Worm (Caenorhabditis elegans) whole organism, late embryonic: Measurements from ENCODE around the gene B0222.1.

ENCODE experiments used
- C08G9.2 ChIP-seq: sonication (generic microtip); optimal IDR thresholded peaks from 2 replicates; lab custom pipeline; 2016; ENCODE audit warnings: mild to moderate bottlenecking, missing genetic modification characterization, moderate library complexity, missing compliant biosample characterization
- K09A11.1 ChIP-seq: sonication (generic microtip); optimal IDR thresholded peaks from 2 replicates; lab custom pipeline; 2017; ENCODE audit warnings: antibody characterized with exemption, mild to moderate bottlenecking, missing genetic modification characterization, missing compliant biosample characterization; ENCODE audit not compliant: insufficient read depth
- ahr-1 ChIP-seq: sonication (generic microtip); optimal IDR thresholded peaks from 2 replicates; lab custom pipeline; 2016; ENCODE audit warnings: missing genetic modification characterization, missing compliant biosample characterization
- ceh-14 ChIP-seq: sonication (generic microtip); optimal IDR thresholded peaks from 2 replicates; lab custom pipeline; 2016; ENCODE audit warnings: missing genotype, missing genetic modification characterization, missing compliant biosample characterization
- ceh-18 ChIP-seq: sonication (generic microtip); optimal IDR thresholded peaks from 2 replicates; lab custom pipeline; 2016; ENCODE audit warnings: missing genetic modification characterization, missing compliant biosample characterization
- ceh-19 ChIP-seq: fragments of 200-800 bp; sonication (Bioruptor generic); optimal IDR thresholded peaks from 2 replicates; lab custom pipeline; 2018; ENCODE audit warnings: mild to moderate bottlenecking, missing genetic modification characterization, missing compliant biosample characterization
- ceh-2 ChIP-seq: sonication (generic microtip); optimal IDR thresholded peaks from 2 replicates; lab custom pipeline; 2016; ENCODE audit warnings: missing genotype, missing genetic modification characterization, missing compliant biosample characterization
- ceh-24 ChIP-seq: sonication (generic microtip); optimal IDR thresholded peaks from 2 replicates; lab custom pipeline; 2016; ENCODE audit warnings: mild to moderate bottlenecking, missing genetic modification characterization, missing compliant biosample characterization
- ceh-30 ChIP-seq: fragments of 150-350 bp; optimal IDR thresholded peaks from 2 replicates; lab custom pipeline; 2014; ENCODE audit warnings: missing biosample characterization, missing genetic modification characterization
- ceh-48 ChIP-seq: sonication (generic microtip); optimal IDR thresholded peaks from 2 replicates; lab custom pipeline; 2016; ENCODE audit warnings: missing genetic modification characterization, inconsistent platforms, missing compliant biosample characterization
- ceh-6 ChIP-seq: fragments of 200-800 bp; sonication (Bioruptor generic); optimal IDR thresholded peaks from 2 replicates; lab custom pipeline; 2018; ENCODE audit warnings: mild to moderate bottlenecking, missing genetic modification characterization, missing compliant biosample characterization
- ceh-9 ChIP-seq: sonication (generic microtip); optimal IDR thresholded peaks from 2 replicates; lab custom pipeline; 2016; ENCODE audit warnings: mild to moderate bottlenecking, missing genetic modification characterization, inconsistent platforms, missing compliant biosample characterization
- dmd-4 ChIP-seq: sonication (generic microtip); optimal IDR thresholded peaks from 2 replicates; lab custom pipeline; 2016; ENCODE audit warnings: borderline replicate concordance, missing genetic modification characterization, missing compliant biosample characterization
- elt-2 ChIP-seq: sonication (generic microtip); optimal IDR thresholded peaks from 2 replicates; lab custom pipeline; 2016; ENCODE audit warnings: missing genetic modification reagents, missing genetic modification characterization, missing compliant biosample characterization
- hlh-13 ChIP-seq: fragments of 200-800 bp; sonication (Bioruptor generic); optimal IDR thresholded peaks from 2 replicates; lab custom pipeline; 2018; ENCODE audit warnings: mild to moderate bottlenecking, missing genetic modification characterization, missing compliant biosample characterization
- hlh-30 ChIP-seq: sonication (generic microtip); optimal IDR thresholded peaks from 2 replicates; lab custom pipeline; 2017; ENCODE audit warnings: antibody characterized with exemption, missing genetic modification characterization, missing compliant biosample characterization; ENCODE audit not compliant: insufficient read depth
- lim-6 ChIP-seq: sonication (generic microtip); optimal IDR thresholded peaks from 2 replicates; lab custom pipeline; 2016; ENCODE audit warnings: missing genetic modification characterization, missing compliant biosample characterization
- madf-2 ChIP-seq: sonication (generic microtip); optimal IDR thresholded peaks from 2 replicates; lab custom pipeline; 2017; ENCODE audit warnings: missing genetic modification characterization, missing compliant biosample characterization
- mec-3 ChIP-seq: sonication (generic microtip); optimal IDR thresholded peaks from 2 replicates; lab custom pipeline; 2016; ENCODE audit warnings: borderline replicate concordance, missing genetic modification characterization, missing compliant biosample characterization
- pag-3 ChIP-seq: sonication (generic microtip); optimal IDR thresholded peaks from 2 replicates; lab custom pipeline; 2016; ENCODE audit warnings: missing compliant biosample characterization, missing genetic modification characterization, borderline replicate concordance
- pha-4 ChIP-seq: fragments of 150-350 bp; optimal IDR thresholded peaks from 2 replicates; lab custom pipeline; 2018; ENCODE audit warnings: missing biosample characterization, missing genetic modification reagents, missing genetic modification characterization
- pros-1 ChIP-seq: fragments of 150-350 bp; optimal IDR thresholded peaks from 2 replicates; lab custom pipeline; 2014; ENCODE audit warnings: missing biosample characterization, missing genetic modification reagents, missing genetic modification characterization
- ref-2 ChIP-seq: sonication (generic microtip); optimal IDR thresholded peaks from 2 replicates; lab custom pipeline; 2016; ENCODE audit warnings: missing genetic modification characterization, missing compliant biosample characterization
- rnt-1 ChIP-seq: sonication (generic microtip); optimal IDR thresholded peaks from 2 replicates; lab custom pipeline; 2016; ENCODE audit warnings: missing genetic modification characterization, missing compliant biosample characterization
- sdc-2 ChIP-seq: sonication (generic microtip); optimal IDR thresholded peaks from 2 replicates; lab custom pipeline; 2016; ENCODE audit warnings: missing genotype, missing genetic modification characterization, missing compliant biosample characterization
- sox-2 ChIP-seq: fragments of 200-800 bp; sonication (Bioruptor generic); IDR thresholded peaks from 2 replicates; pipeline ENCODE4 v1.3.6; 2022; ENCODE audit warnings: missing genetic modification reagents, missing genetic modification characterization, missing compliant biosample characterization
- tbx-7 ChIP-seq: sonication (generic microtip); optimal IDR thresholded peaks from 2 replicates; lab custom pipeline; 2016; ENCODE audit warnings: missing genotype, missing genetic modification characterization, missing compliant biosample characterization
- ttx-3 ChIP-seq: sonication (generic microtip); optimal IDR thresholded peaks from 2 replicates; lab custom pipeline; 2016; ENCODE audit warnings: missing genetic modification reagents, missing genetic modification characterization, missing compliant biosample characterization
- unc-3 ChIP-seq, 2 experiments: fragments of 200-800 bp in 1 of 2; sonication (Bioruptor generic) in 1 of 2; sonication (generic microtip) in 1 of 2; conservative IDR thresholded peaks in 1 of 2; optimal IDR thresholded peaks in 1 of 2; 2 replicates each; pipeline versions ENCODE4 v1.3.6 to Lab custom; 2016 to 2022; ENCODE audit warnings: missing compliant biosample characterization in 2 of 2, missing genetic modification characterization in 2 of 2, missing genetic modification reagents in 1 of 2
- unc-55 ChIP-seq: sonication (generic microtip); optimal IDR thresholded peaks from 2 replicates; lab custom pipeline; 2017; ENCODE audit warnings: missing biosample characterization, missing genetic modification reagents, missing genetic modification characterization
- ztf-16 ChIP-seq: sonication (generic microtip); optimal IDR thresholded peaks from 2 replicates; lab custom pipeline; 2017; ENCODE audit warnings: missing genetic modification characterization, missing compliant biosample characterization

Gene B0222.1

DNA sequence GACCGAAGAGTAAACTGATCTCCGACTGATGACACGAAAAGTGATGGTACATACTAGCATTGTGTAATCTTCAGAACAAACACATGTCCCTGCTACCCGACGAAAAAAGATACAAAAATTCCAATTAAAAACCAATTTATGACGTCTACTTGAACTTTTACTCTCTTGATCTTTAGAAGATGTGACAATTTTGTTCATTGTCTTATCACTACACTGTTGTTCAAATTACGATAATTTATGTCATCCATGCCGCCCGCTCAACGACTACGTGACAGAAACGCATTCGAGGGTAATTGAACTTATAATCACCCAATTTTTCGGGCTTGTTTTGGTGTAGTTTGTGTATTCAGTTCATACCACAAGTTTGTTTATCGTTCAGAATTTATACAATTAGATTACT, 9.8 kb downstream of the B0222.1 start:
- TF ChIP-seq lim-6 (tag; lab: Kevin White, UChicago): no peak
- TF ChIP-seq madf-2: no peak
- no peak for TF ChIP-seq unc-55 (GFP tag; lab: Kevin White, UChicago)
- no peak for TF ChIP-seq ref-2
- TF ChIP-seq ztf-16 (tag; lab: Kevin White, UChicago): no peak
- no peak for TF ChIP-seq sdc-2 (tag; lab: Kevin White, UChicago)
- TF ChIP-seq ceh-14 (tag; lab: Kevin White, UChicago): no peak
- TF ChIP-seq pag-3 (tag; lab: Kevin White, UChicago): no peak
- no peak for TF ChIP-seq sox-2 (GFP tag; lab: Robert Waterston, UW)
- TF ChIP-seq ahr-1 (tag; lab: Kevin White, UChicago): no peak
- no peak for TF ChIP-seq ceh-48 (tag; lab: Kevin White, UChicago)

DNA sequence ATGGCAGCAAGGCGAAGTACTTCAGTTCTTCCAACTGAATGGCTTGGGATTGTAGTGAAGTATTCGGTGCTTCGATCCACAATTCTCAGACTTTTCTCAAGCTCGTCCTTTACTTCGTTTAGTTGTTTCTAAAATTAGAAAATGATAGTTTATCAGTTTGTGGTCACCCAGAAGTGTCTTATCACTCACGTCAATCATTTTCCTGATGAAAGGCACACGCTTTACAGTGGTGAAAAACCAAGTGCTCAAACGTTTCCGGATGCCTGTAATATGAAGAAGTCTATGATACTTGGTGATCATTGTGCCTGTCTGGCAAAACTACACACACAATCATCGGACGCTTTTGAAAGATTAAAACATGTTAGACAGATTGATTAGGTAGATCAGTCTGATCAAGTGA, 12.1 kb downstream of the B0222.1 start:
- no peak for TF ChIP-seq ceh-30
- TF ChIP-seq elt-2 (tag; lab: Kevin White, UChicago): peak; percentile 19

DNA sequence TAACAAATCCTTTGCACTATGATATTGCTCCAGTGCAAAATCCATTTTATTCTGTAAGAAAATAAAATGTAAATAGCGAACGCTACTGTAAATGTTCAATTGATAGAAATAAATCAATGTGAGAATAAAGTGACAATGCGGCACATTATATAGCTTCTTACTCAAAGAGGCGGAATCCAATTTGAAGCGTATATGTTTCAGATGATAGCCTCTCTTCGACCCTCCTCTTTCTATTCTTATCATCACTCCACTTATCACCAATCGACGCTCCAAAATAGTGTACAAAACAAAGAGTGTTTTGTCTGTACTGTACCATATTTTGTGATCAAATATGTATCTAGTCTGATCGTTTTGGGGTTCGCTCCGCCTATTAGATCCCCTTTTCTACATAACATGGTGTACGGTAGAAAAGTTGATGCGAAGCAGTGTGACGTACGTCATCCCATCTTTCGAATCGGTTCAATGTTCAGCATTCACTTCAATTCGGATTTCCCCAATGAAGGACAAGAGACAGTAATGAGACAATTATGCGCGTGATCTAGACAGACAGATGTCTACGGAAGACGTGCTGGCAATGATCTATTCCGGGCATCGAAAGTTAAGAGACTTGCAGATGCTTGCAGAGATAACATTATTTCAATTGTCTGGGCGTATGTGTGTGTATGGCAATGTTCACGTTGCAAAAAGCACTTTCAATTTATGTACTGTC, 12.9 kb downstream of the B0222.1 start, which contains the start of gene spl-2:
Gene spl-2 (minus strand): TSS at position 51 of the 709 bp plus-strand sequence.
- no peak for TF ChIP-seq lim-6 (tag; lab: Kevin White, UChicago)
- TF ChIP-seq tbx-7 (tag; lab: Kevin White, UChicago): no peak
- TF ChIP-seq K09A11.1 (tag; lab: Kevin White, UChicago): no peak
- no peak for TF ChIP-seq pros-1 (tag; lab: Kevin White, UChicago)
- no peak for TF ChIP-seq ref-2
- TF ChIP-seq elt-2 (tag; lab: Kevin White, UChicago): peak; percentile 22
- no peak for TF ChIP-seq pha-4 (tag; lab: Kevin White, UChicago)

- TF ChIP-seq ceh-30 (no peak), ref-2 (no peak), C08G9.2 (tag; lab: Kevin White, UChicago) (no peak), tbx-7 (tag; lab: Kevin White, UChicago) (no peak), ttx-3 (no peak), rnt-1 (tag; lab: Kevin White, UChicago) (no peak), ceh-14 (tag; lab: Kevin White, UChicago) (no peak), ceh-2 (tag; lab: Kevin White, UChicago) (no peak), ceh-6 (no peak), ceh-9 (tag; lab: Kevin White, UChicago) (no peak), dmd-4 (no peak), pha-4 (tag; lab: Kevin White, UChicago) (no peak), ceh-18 (tag; lab: Kevin White, UChicago) (no peak), hlh-30 (tag; lab: Kevin White, UChicago) (no peak), hlh-13 (GFP tag; lab: Kevin White, UChicago) (no peak), elt-2 (tag; lab: Kevin White, UChicago) (no peak), ceh-24 (tag; lab: Kevin White, UChicago) (no peak), mec-3 (tag; lab: Kevin White, UChicago) (no peak), unc-55 (GFP tag; lab: Kevin White, UChicago) (no peak)
Observed at ce11 chrV:9148151-9148550, 14.1 kb downstream of the B0222.1 start.

DNA sequence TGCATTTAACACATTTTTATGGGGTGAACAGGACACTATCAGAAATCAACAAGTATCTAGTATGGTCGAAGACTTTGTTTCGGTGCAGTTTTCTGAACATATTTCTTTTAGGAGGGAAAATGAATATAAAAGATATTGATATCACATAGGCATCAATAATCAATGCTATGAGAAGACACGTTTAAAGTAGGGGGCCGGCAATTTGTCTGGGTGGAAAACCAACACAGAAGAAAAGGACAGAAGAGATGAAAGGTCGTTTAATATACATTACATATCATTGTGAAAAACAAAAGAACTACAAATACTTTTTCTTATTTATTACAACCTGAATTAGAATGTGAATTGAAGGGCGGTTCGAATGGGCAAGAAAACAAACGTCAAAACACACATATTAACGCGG, 18.3 kb downstream of the B0222.1 start:
- TF ChIP-seq unc-55 (GFP tag; lab: Kevin White, UChicago) (no peak), ztf-16 (tag; lab: Kevin White, UChicago) (no peak), ceh-19 (no peak), unc-3 (GFP tag; conservative IDR thresholded peaks at IDR 0.05; lab: Robert Waterston, UW) (no peak), unc-3 (tag; optimal IDR thresholded peaks at IDR 0.05; lab: Kevin White, UChicago) (no peak)
- TF ChIP-seq, all 69 proteins: peak for 0
